Fruit fly (Drosophila melanogaster) whole organism, embryonic: ENCODE results near the gene Tlk.

Source experiments
- Abd-B ChIP-seq: fragments of 200-800 bp; sonication (Bioruptor generic); optimal IDR thresholded peaks from 2 replicates; lab custom pipeline; 2018; ENCODE audit warnings: missing biosample characterization, mild to moderate bottlenecking, missing genetic modification characterization, moderate library complexity
- Asciz ChIP-seq: fragments of 200-800 bp; sonication (Bioruptor generic); optimal IDR thresholded peaks from 2 replicates; lab custom pipeline; 2017; ENCODE audit warnings: missing biosample characterization, mild to moderate bottlenecking, missing genetic modification characterization, missing genetic modification reagents
- Bdp1 ChIP-seq: fragments of 200-800 bp; sonication (Bioruptor generic); optimal IDR thresholded peaks from 3 replicates; lab custom pipeline; 2016; ENCODE audit warnings: missing biosample characterization, missing genetic modification characterization
- CG10274 ChIP-seq: fragments of 200-800 bp; sonication (Bioruptor generic); optimal IDR thresholded peaks from 3 replicates; lab custom pipeline; 2017; ENCODE audit warnings: missing biosample characterization, mild to moderate bottlenecking, missing genetic modification characterization
- CG10959 ChIP-seq: fragments of 200-800 bp; sonication (Bioruptor generic); IDR thresholded peaks from 2 replicates; pipeline ENCODE4 v1.3.6; 2022; ENCODE audit warnings: missing biosample characterization, missing genetic modification characterization
- CG13624 ChIP-seq: fragments of 200-800 bp; sonication (Bioruptor generic); optimal IDR thresholded peaks from 2 replicates; lab custom pipeline; 2016; ENCODE audit warnings: missing biosample characterization, missing genetic modification characterization
- CG15073 ChIP-seq: fragments of 200-800 bp; sonication (Bioruptor generic); optimal IDR thresholded peaks from 2 replicates; lab custom pipeline; 2016; ENCODE audit warnings: missing biosample characterization, missing genetic modification characterization
- CG16813 ChIP-seq: fragments of 200-800 bp; sonication (Bioruptor generic); IDR thresholded peaks from 3 replicates; pipeline ENCODE4 v1.3.6; 2022; ENCODE audit warnings: missing biosample characterization, missing genetic modification characterization; ENCODE audit not compliant: partially characterized antibody
- CG2889 ChIP-seq: fragments of 200-800 bp; sonication (Bioruptor generic); IDR thresholded peaks from 3 replicates; pipeline ENCODE4 v1.3.6; 2022; ENCODE audit warnings: missing biosample characterization, missing genetic modification characterization
- CG30020 ChIP-seq: fragments of 200-800 bp; optimal IDR thresholded peaks from 2 replicates; lab custom pipeline; 2019; ENCODE audit warnings: missing biosample characterization, mild to moderate bottlenecking, missing genetic modification characterization, moderate library complexity
- CG3163 ChIP-seq: fragments of 200-800 bp; sonication (Bioruptor generic); optimal IDR thresholded peaks from 3 replicates; lab custom pipeline; 2016; ENCODE audit warnings: missing biosample characterization, missing genetic modification characterization
- CG32767 ChIP-seq: fragments of 200-800 bp; sonication (Bioruptor generic); IDR thresholded peaks from 2 replicates; pipeline ENCODE4 v1.3.6; 2022; ENCODE audit warnings: missing biosample characterization, missing genetic modification characterization
- CG3838 ChIP-seq: fragments of 200-800 bp; sonication (Bioruptor generic); optimal IDR thresholded peaks from 3 replicates; lab custom pipeline; 2016; ENCODE audit warnings: missing biosample characterization, missing genetic modification characterization
- CG4854 ChIP-seq: fragments of 200-800 bp; sonication (Bioruptor generic); optimal IDR thresholded peaks from 2 replicates; lab custom pipeline; 2016; ENCODE audit warnings: missing biosample characterization, missing genetic modification characterization, inconsistent platforms
- CG6654 ChIP-seq: fragments of 200-800 bp; sonication (Bioruptor generic); optimal IDR thresholded peaks from 2 replicates; lab custom pipeline; 2017; ENCODE audit warnings: missing biosample characterization, mild to moderate bottlenecking, missing genetic modification characterization
- CG7357 ChIP-seq: fragments of 200-800 bp; sonication (Bioruptor generic); IDR thresholded peaks from 3 replicates; pipeline ENCODE4 v1.3.6; 2022; ENCODE audit warnings: missing biosample characterization, missing genetic modification characterization
- CG7556 ChIP-seq: fragments of 200-800 bp; sonication (Bioruptor generic); optimal IDR thresholded peaks from 2 replicates; lab custom pipeline; 2017; ENCODE audit warnings: missing biosample characterization, mild to moderate bottlenecking, missing genetic modification characterization
- CG7839 ChIP-seq: fragments of 200-800 bp; sonication (Bioruptor generic); optimal IDR thresholded peaks from 3 replicates; lab custom pipeline; 2018; ENCODE audit warnings: missing biosample characterization, mild to moderate bottlenecking, missing genetic modification characterization, moderate library complexity
- CG7963 ChIP-seq: fragments of 200-800 bp; sonication (Bioruptor generic); IDR thresholded peaks from 3 replicates; pipeline ENCODE4 v1.3.6; 2022; ENCODE audit warnings: missing biosample characterization, missing genetic modification characterization; ENCODE audit not compliant: partially characterized antibody
- CG8765 ChIP-seq: fragments of 200-800 bp; sonication (Bioruptor generic); IDR thresholded peaks from 2 replicates; pipeline ENCODE4 v1.3.6; 2022; ENCODE audit warnings: missing biosample characterization, missing genetic modification characterization
- CTCF ChIP-seq: fragments of 200-800 bp; sonication (Bioruptor generic); optimal IDR thresholded peaks from 2 replicates; lab custom pipeline; 2017; ENCODE audit warnings: missing biosample characterization, mild to moderate bottlenecking, missing genetic modification characterization, moderate library complexity
- D19B ChIP-seq: fragments of 200-800 bp; sonication (Bioruptor generic); optimal IDR thresholded peaks from 2 replicates; lab custom pipeline; 2017; ENCODE audit warnings: missing biosample characterization, mild to moderate bottlenecking, missing genetic modification characterization
- Eip74EF ChIP-seq, 2 experiments: fragments of 200-800 bp in 1 of 2; fragments of >200 bp in 1 of 2; sonication (Bioruptor generic) in 1 of 2; optimal IDR thresholded peaks; 2 replicates each; lab custom pipeline; 2017 to 2019; ENCODE audit warnings: missing biosample characterization in 2 of 2, missing genetic modification characterization in 2 of 2, mild to moderate bottlenecking in 1 of 2, moderate library complexity in 1 of 2
- Fer2 ChIP-seq: fragments of 200-800 bp; sonication (Bioruptor generic); optimal IDR thresholded peaks from 2 replicates; lab custom pipeline; 2018; ENCODE audit warnings: missing biosample characterization, mild to moderate bottlenecking, missing genetic modification characterization, moderate library complexity
- Med ChIP-seq: fragments of 200-800 bp; sonication (Bioruptor generic); peaks from one replicate; lab custom pipeline; 2016; ENCODE audit warnings: missing biosample characterization, missing genetic modification characterization, mild to moderate bottlenecking, inconsistent platforms, moderate library complexity
- Usf ChIP-seq: fragments of 200-800 bp; sonication (Bioruptor generic); optimal IDR thresholded peaks from 2 replicates; lab custom pipeline; 2017; ENCODE audit warnings: missing genotype, missing biosample characterization, missing genetic modification characterization
- al ChIP-seq: fragments of 200-800 bp; sonication (Bioruptor generic); IDR thresholded peaks from 2 replicates; pipeline ENCODE4 v1.3.6; 2022; ENCODE audit warnings: missing biosample characterization, missing genetic modification characterization
- amos ChIP-seq: fragments of 200-800 bp; sonication (Bioruptor generic); IDR thresholded peaks from 2 replicates; pipeline ENCODE4 v1.3.6; 2022; ENCODE audit warnings: missing biosample characterization, missing genetic modification characterization; ENCODE audit not compliant: partially characterized antibody
- ash1 ChIP-seq: fragments of 200-800 bp; sonication (Bioruptor generic); optimal IDR thresholded peaks from 2 replicates; lab custom pipeline; 2018; ENCODE audit warnings: missing biosample characterization, mild to moderate bottlenecking, missing genetic modification characterization
- chinmo ChIP-seq: fragments of 200-800 bp; sonication (Bioruptor generic); IDR thresholded peaks from 4 replicates; pipeline ENCODE4 v1.3.6; 2022; ENCODE audit warnings: missing biosample characterization, missing genetic modification characterization; ENCODE audit not compliant: partially characterized antibody
- fu2 ChIP-seq: fragments of 200-800 bp; sonication (Bioruptor generic); optimal IDR thresholded peaks from 2 replicates; lab custom pipeline; 2016; ENCODE audit warnings: missing biosample characterization, missing genetic modification characterization
- h ChIP-seq: fragments of >200 bp; optimal IDR thresholded peaks from 2 replicates; lab custom pipeline; 2017
- her ChIP-seq: fragments of 200-800 bp; sonication (Bioruptor generic); optimal IDR thresholded peaks from 2 replicates; lab custom pipeline; 2016; ENCODE audit warnings: missing biosample characterization, missing genetic modification characterization
- klu ChIP-seq: fragments of 200-800 bp; sonication (Bioruptor generic); IDR thresholded peaks from 2 replicates; pipeline ENCODE4 v1.3.6; 2022; ENCODE audit warnings: missing biosample characterization, missing genetic modification characterization
- lab ChIP-seq: fragments of 200-800 bp; sonication (Bioruptor generic); optimal IDR thresholded peaks from 3 replicates; lab custom pipeline; 2017; ENCODE audit warnings: missing biosample characterization, missing genetic modification characterization, mild to moderate bottlenecking, moderate library complexity, missing genetic modification reagents
- pnt ChIP-seq: fragments of 200-800 bp; sonication (Bioruptor generic); optimal IDR thresholded peaks from 3 replicates; lab custom pipeline; 2016; ENCODE audit warnings: missing biosample characterization, missing genetic modification characterization
- rib ChIP-seq: fragments of 200-800 bp; sonication (Bioruptor generic); IDR thresholded peaks from 2 replicates; pipeline ENCODE4 v1.3.6; 2022; ENCODE audit warnings: missing biosample characterization, missing genetic modification characterization
- sens ChIP-seq: fragments of 200-800 bp; sonication (Bioruptor generic); peaks from one replicate; lab custom pipeline; 2016; ENCODE audit warnings: missing biosample characterization, missing genetic modification characterization
- sisA ChIP-seq: fragments of 200-800 bp; sonication (Bioruptor generic); IDR thresholded peaks from 2 replicates; pipeline ENCODE4 v1.3.6; 2022; ENCODE audit warnings: missing biosample characterization, missing genetic modification characterization
- sna ChIP-seq: fragments of 200-800 bp; sonication (Bioruptor generic); IDR thresholded peaks from 2 replicates; pipeline ENCODE4 v1.3.6; 2022; ENCODE audit warnings: missing biosample characterization, missing genetic modification characterization; ENCODE audit not compliant: partially characterized antibody
- sob ChIP-seq: fragments of 200-800 bp; sonication (Bioruptor generic); IDR thresholded peaks from 2 replicates; pipeline ENCODE4 v1.3.6; 2022; ENCODE audit warnings: missing biosample characterization, missing genetic modification characterization
- twi ChIP-seq: fragments of 200-800 bp; optimal IDR thresholded peaks from 2 replicates; lab custom pipeline; 2019; ENCODE audit warnings: missing biosample characterization, mild to moderate bottlenecking, missing genetic modification characterization, moderate library complexity
- tx ChIP-seq: fragments of 200-800 bp; sonication (Bioruptor generic); optimal IDR thresholded peaks from 2 replicates; lab custom pipeline; 2016; ENCODE audit warnings: missing biosample characterization, missing genetic modification characterization
- vvl ChIP-seq: fragments of 200-800 bp; sonication (Bioruptor generic); IDR thresholded peaks from 2 replicates; pipeline ENCODE4 v1.3.6; 2022; ENCODE audit warnings: missing biosample characterization, missing genetic modification characterization
- wdn ChIP-seq: fragments of 200-800 bp; sonication (Bioruptor generic); IDR thresholded peaks from 2 replicates; pipeline ENCODE4 v1.3.6; 2022; ENCODE audit warnings: missing biosample characterization, missing genetic modification characterization
- zen ChIP-seq: fragments of 200-800 bp; sonication (Bioruptor generic); optimal IDR thresholded peaks from 3 replicates; lab custom pipeline; 2018; ENCODE audit warnings: missing biosample characterization, mild to moderate bottlenecking, missing genetic modification characterization, moderate library complexity

Gene Tlk

dm6 chrX:3815663-3816062, 95.9 kb downstream of the Tlk start:
- TF ChIP-seq CTCF (GFP tag; lab: Kevin White, UChicago) (peak; percentile 60), CG7357 (no peak), twi (tag; lab: Kevin White, UChicago) (peak; percentile 34), her (no peak), CG4854 (GFP tag; lab: Kevin White, UChicago) (no peak)

dm6 chrX:3819470-3819869, 99.7 kb downstream of the Tlk start:
- TF ChIP-seq Bdp1 (GFP tag; lab: Kevin White, UChicago), result peak; percentile 87
- peak; percentile 52; the same call in 1 of the 2 replicates for TF ChIP-seq amos (GFP tag; lab: Robert Waterston, UW)
- TF ChIP-seq CG7963 (GFP tag; lab: Robert Waterston, UW), result peak; percentile 28; the same call in 1 of the 3 replicates
- TF ChIP-seq CG2889, result no peak
- no peak for TF ChIP-seq pnt (GFP tag; lab: Kevin White, UChicago)
- no peak for TF ChIP-seq CG10274 (GFP tag; lab: Kevin White, UChicago)
- TF ChIP-seq sens, result peak; percentile 26
- TF ChIP-seq Asciz (GFP tag; lab: Kevin White, UChicago), result no peak
- TF ChIP-seq ash1 (GFP tag; lab: Kevin White, UChicago), result no peak
- peak; percentile 53; the same call in 1 of the 3 replicates for TF ChIP-seq CG16813 (GFP tag; lab: Robert Waterston, UW)
- TF ChIP-seq, all 482 proteins: peak for 5

- TF ChIP-seq CG3838 (no peak), sob (GFP tag; lab: Robert Waterston, UW) (no peak), vvl (GFP tag; lab: Robert Waterston, UW) (peak; percentile 72), rib (no peak), Eip74EF (GFP tag; optimal IDR thresholded peaks at IDR 0.05; lab: Kevin White, UChicago) (peak in 1 of 2 experiments; percentile 53), CG15073 (GFP tag; lab: Kevin White, UChicago) (no peak), CG8765 (GFP tag; lab: Robert Waterston, UW) (no peak), CG7839 (no peak), Fer2 (no peak), Usf (no peak), chinmo (GFP tag; lab: Robert Waterston, UW) (no peak), tx (GFP tag; lab: Kevin White, UChicago) (no peak), CG30020 (tag; lab: Kevin White, UChicago) (no peak), lab (GFP tag; lab: Kevin White, UChicago) (no peak), CG7556 (GFP tag; lab: Kevin White, UChicago) (no peak), klu (GFP tag; lab: Robert Waterston, UW) (no peak), CG32767 (GFP tag; lab: Robert Waterston, UW) (no peak)
Measured at dm6 chrX:3825069-3825468, 105.3 kb downstream of the Tlk start.

- TF ChIP-seq zen (tag; lab: Kevin White, UChicago), result no peak
- TF ChIP-seq CG3163 (GFP tag; lab: Kevin White, UChicago), result no peak
- no peak for TF ChIP-seq Med (GFP tag; lab: Kevin White, UChicago)
- no peak for TF ChIP-seq fu2 (GFP tag; lab: Kevin White, UChicago)
- no peak for TF ChIP-seq h (lab: Kevin White, UChicago)
- no peak for TF ChIP-seq sna (GFP tag; lab: Robert Waterston, UW)
- TF ChIP-seq wdn, result no peak
- no peak for TF ChIP-seq CG6654 (GFP tag; lab: Kevin White, UChicago)
- no peak for TF ChIP-seq al (GFP tag; lab: Robert Waterston, UW)
- no peak for TF ChIP-seq CG10959 (GFP tag; lab: Robert Waterston, UW)
- no peak for TF ChIP-seq D19B (GFP tag; lab: Kevin White, UChicago)
- no peak for TF ChIP-seq Abd-B
- no peak for TF ChIP-seq sisA (GFP tag; lab: Robert Waterston, UW)
- no peak for TF ChIP-seq CG13624 (GFP tag; lab: Kevin White, UChicago)
- TF ChIP-seq, all 482 proteins: peak for 0
Measured at dm6 chrX:3827897-3828296, 108.1 kb downstream of the Tlk start, which contains the start of gene CG2901. Gene CG2901, plus strand, starts transcription at chrX:3828197.
